Fruit fly (Drosophila melanogaster) whole organism, embryonic: Measurements from ENCODE around the gene CG42342.
A peak's percentile ranks its signal among the peaks of the same experiment; 100 is the strongest.

Experiments
- Aef1 ChIP-seq: fragments of 200-800 bp; sonication (Bioruptor generic); IDR thresholded peaks from 3 replicates; pipeline ENCODE4 v1.3.6; 2022; ENCODE audit warnings: missing biosample characterization, missing genetic modification characterization
- Atf6 ChIP-seq: fragments of 200-800 bp; sonication (Bioruptor generic); IDR thresholded peaks from 2 replicates; pipeline ENCODE4 v1.3.6; 2022; ENCODE audit warnings: missing biosample characterization, missing genetic modification characterization
- CG10654 ChIP-seq: fragments of 200-800 bp; sonication (Bioruptor generic); optimal IDR thresholded peaks from 2 replicates; lab custom pipeline; 2016; ENCODE audit warnings: missing biosample characterization, missing genetic modification characterization
- CG12942 ChIP-seq: fragments of 200-800 bp; sonication (Bioruptor generic); optimal IDR thresholded peaks from 3 replicates; lab custom pipeline; 2016; ENCODE audit warnings: missing biosample characterization, missing genetic modification characterization
- CG13775 ChIP-seq: fragments of 200-800 bp; sonication (Bioruptor generic); optimal IDR thresholded peaks from 3 replicates; lab custom pipeline; 2017; ENCODE audit warnings: missing biosample characterization, mild to moderate bottlenecking, missing genetic modification characterization
- CG15479 ChIP-seq: fragments of 200-800 bp; sonication (Bioruptor generic); optimal IDR thresholded peaks from 3 replicates; lab custom pipeline; 2019; ENCODE audit warnings: missing biosample characterization, mild to moderate bottlenecking, missing genetic modification characterization, moderate library complexity
- CG16815 ChIP-seq: fragments of 200-800 bp; sonication (Bioruptor generic); optimal IDR thresholded peaks from 3 replicates; lab custom pipeline; 2017; ENCODE audit warnings: missing biosample characterization, mild to moderate bottlenecking, missing genetic modification characterization
- CG17328 ChIP-seq: fragments of 200-800 bp; sonication (Bioruptor generic); IDR thresholded peaks from 2 replicates; pipeline ENCODE4 v1.3.6; 2022; ENCODE audit warnings: missing biosample characterization, missing genetic modification characterization
- CG17802 ChIP-seq: fragments of 200-800 bp; sonication (Bioruptor generic); optimal IDR thresholded peaks from 2 replicates; lab custom pipeline; 2018; ENCODE audit warnings: missing biosample characterization, mild to moderate bottlenecking, missing genetic modification characterization, moderate library complexity
- CG2199 ChIP-seq: fragments of 200-800 bp; sonication (Bioruptor generic); IDR thresholded peaks from 3 replicates; pipeline ENCODE4 v1.3.6; 2022; ENCODE audit warnings: missing biosample characterization, missing genetic modification characterization
- CG2875 ChIP-seq: fragments of 200-800 bp; sonication (Bioruptor generic); optimal IDR thresholded peaks from 2 replicates; lab custom pipeline; 2017; ENCODE audit warnings: missing biosample characterization, mild to moderate bottlenecking, missing genetic modification characterization, missing genetic modification reagents
- CG30403 ChIP-seq: fragments of 200-800 bp; sonication (Bioruptor generic); optimal IDR thresholded peaks from 3 replicates; lab custom pipeline; 2016; ENCODE audit warnings: missing biosample characterization, missing genetic modification characterization
- CG32532 ChIP-seq: fragments of 200-800 bp; sonication (Bioruptor generic); IDR thresholded peaks from 2 replicates; pipeline ENCODE4 v1.3.6; 2022; ENCODE audit warnings: missing biosample characterization, missing genetic modification characterization
- CG3281 ChIP-seq: fragments of 200-800 bp; sonication (Bioruptor generic); optimal IDR thresholded peaks from 3 replicates; lab custom pipeline; 2017; ENCODE audit warnings: missing biosample characterization, mild to moderate bottlenecking, missing genetic modification characterization
- CG3838 ChIP-seq: fragments of 200-800 bp; sonication (Bioruptor generic); optimal IDR thresholded peaks from 3 replicates; lab custom pipeline; 2016; ENCODE audit warnings: missing biosample characterization, missing genetic modification characterization
- CG3847 ChIP-seq: fragments of 200-800 bp; sonication (Bioruptor generic); IDR thresholded peaks from 2 replicates; pipeline ENCODE4 v1.3.6; 2022; ENCODE audit warnings: missing biosample characterization, missing genetic modification characterization
- CG4360 ChIP-seq: fragments of 200-800 bp; sonication (Bioruptor generic); IDR thresholded peaks from 2 replicates; pipeline ENCODE4 v1.3.6; 2022; ENCODE audit warnings: missing biosample characterization, missing genetic modification characterization
- CG6689 ChIP-seq: fragments of 200-800 bp; sonication (Bioruptor generic); IDR thresholded peaks from 2 replicates; pipeline ENCODE4 v1.3.6; 2022; ENCODE audit warnings: missing biosample characterization, missing genetic modification characterization
- CG6854 ChIP-seq: fragments of 200-800 bp; sonication (Bioruptor generic); optimal IDR thresholded peaks from 3 replicates; lab custom pipeline; 2017; ENCODE audit warnings: missing biosample characterization, mild to moderate bottlenecking, missing genetic modification characterization
- CG7556 ChIP-seq: fragments of 200-800 bp; sonication (Bioruptor generic); optimal IDR thresholded peaks from 2 replicates; lab custom pipeline; 2017; ENCODE audit warnings: missing biosample characterization, mild to moderate bottlenecking, missing genetic modification characterization
- CG7987 ChIP-seq: fragments of 200-800 bp; sonication (Bioruptor generic); optimal IDR thresholded peaks from 2 replicates; lab custom pipeline; 2018; ENCODE audit warnings: missing biosample characterization, mild to moderate bottlenecking, missing genetic modification characterization, moderate library complexity
- CG9727 ChIP-seq: fragments of 200-800 bp; sonication (Bioruptor generic); optimal IDR thresholded peaks from 3 replicates; lab custom pipeline; 2017; ENCODE audit warnings: missing biosample characterization, mild to moderate bottlenecking, missing genetic modification characterization
- CG9817 ChIP-seq: fragments of 200-800 bp; sonication (Bioruptor generic); optimal IDR thresholded peaks from 2 replicates; lab custom pipeline; 2018; ENCODE audit warnings: missing biosample characterization, mild to moderate bottlenecking, missing genetic modification characterization, moderate library complexity
- Dll ChIP-seq: fragments of 200-800 bp; sonication (Bioruptor generic); IDR thresholded peaks from 4 replicates; pipeline ENCODE4 v1.3.6; 2022; ENCODE audit warnings: missing biosample characterization, missing genetic modification characterization; ENCODE audit not compliant: partially characterized antibody
- Doc2 ChIP-seq: fragments of 200-800 bp; sonication (Bioruptor generic); IDR thresholded peaks from 2 replicates; pipeline ENCODE4 v1.3.6; 2022; ENCODE audit warnings: missing biosample characterization, missing genetic modification characterization
- Poxn ChIP-seq: fragments of 200-800 bp; sonication (Bioruptor generic); IDR thresholded peaks from 2 replicates; pipeline ENCODE4 v1.3.6; 2022; ENCODE audit warnings: missing biosample characterization, missing genetic modification characterization
- Ptx1 ChIP-seq: fragments of 200-800 bp; sonication (Bioruptor generic); IDR thresholded peaks from 2 replicates; pipeline ENCODE4 v1.3.6; 2022; ENCODE audit warnings: missing biosample characterization, missing genetic modification characterization
- ap ChIP-seq: fragments of 200-800 bp; sonication (Bioruptor generic); IDR thresholded peaks from 2 replicates; pipeline ENCODE4 v1.3.6; 2022; ENCODE audit warnings: missing biosample characterization, missing genetic modification characterization
- bbx ChIP-seq: fragments of 200-800 bp; sonication (Bioruptor generic); IDR thresholded peaks from 2 replicates; pipeline ENCODE4 v1.3.6; 2022; ENCODE audit warnings: missing biosample characterization, missing genetic modification characterization; ENCODE audit not compliant: partially characterized antibody
- chn ChIP-seq: fragments of 200-800 bp; sonication (Bioruptor generic); optimal IDR thresholded peaks from 2 replicates; lab custom pipeline; 2016; ENCODE audit warnings: missing biosample characterization, missing genetic modification characterization
- corto ChIP-seq: fragments of 200-800 bp; sonication (Bioruptor generic); optimal IDR thresholded peaks from 2 replicates; lab custom pipeline; 2016; ENCODE audit warnings: missing biosample characterization, mild to moderate bottlenecking, missing genetic modification characterization, moderate library complexity
- crc ChIP-seq: fragments of 200-800 bp; sonication (Bioruptor generic); optimal IDR thresholded peaks from 2 replicates; lab custom pipeline; 2016; ENCODE audit warnings: missing biosample characterization, missing genetic modification characterization
- dimm ChIP-seq: fragments of 200-800 bp; sonication (Bioruptor generic); IDR thresholded peaks from 2 replicates; pipeline ENCODE4 v1.3.6; 2022; ENCODE audit warnings: missing biosample characterization, missing genetic modification characterization
- esg ChIP-seq: fragments of 200-800 bp; sonication (Bioruptor generic); conservative IDR thresholded peaks from 2 replicates; pipeline ENCODE4 v1.3.6; 2022; ENCODE audit warnings: missing biosample characterization, missing genetic modification characterization
- ewg ChIP-seq: fragments of 200-800 bp; sonication (Bioruptor generic); optimal IDR thresholded peaks from 3 replicates; lab custom pipeline; 2017; ENCODE audit warnings: mild to moderate bottlenecking, missing biosample characterization, missing genetic modification reagents, missing genetic modification characterization
- fd64A ChIP-seq: fragments of 200-800 bp; sonication (Bioruptor generic); optimal IDR thresholded peaks from 3 replicates; lab custom pipeline; 2018; ENCODE audit warnings: missing biosample characterization, mild to moderate bottlenecking, missing genetic modification characterization
- fru ChIP-seq: fragments of >200 bp; optimal IDR thresholded peaks from 2 replicates; lab custom pipeline; 2017
- gfzf ChIP-seq: fragments of 200-800 bp; sonication (Bioruptor generic); optimal IDR thresholded peaks from 2 replicates; lab custom pipeline; 2016; ENCODE audit warnings: missing biosample characterization, mild to moderate bottlenecking, missing genetic modification characterization, moderate library complexity
- hbn ChIP-seq: fragments of 200-800 bp; sonication (Bioruptor generic); IDR thresholded peaks from 2 replicates; pipeline ENCODE4 v1.3.6; 2022; ENCODE audit warnings: missing biosample characterization, missing genetic modification characterization; ENCODE audit not compliant: partially characterized antibody
- mirr ChIP-seq: fragments of 200-800 bp; sonication (Bioruptor generic); optimal IDR thresholded peaks from 3 replicates; lab custom pipeline; 2018; ENCODE audit warnings: missing biosample characterization, mild to moderate bottlenecking, missing genetic modification characterization
- mld ChIP-seq: fragments of 200-800 bp; sonication (Bioruptor generic); IDR thresholded peaks from 3 replicates; pipeline ENCODE4 v1.3.6; 2022; ENCODE audit warnings: missing biosample characterization, missing genetic modification characterization; ENCODE audit not compliant: partially characterized antibody
- nerfin-1 ChIP-seq: fragments of 200-800 bp; sonication (Bioruptor generic); optimal IDR thresholded peaks from 3 replicates; lab custom pipeline; 2019; ENCODE audit warnings: missing biosample characterization, mild to moderate bottlenecking, missing genetic modification characterization, moderate library complexity
- onecut ChIP-seq: fragments of 200-800 bp; sonication (Bioruptor generic); IDR thresholded peaks from 2 replicates; pipeline ENCODE4 v1.3.6; 2022; ENCODE audit warnings: missing biosample characterization, missing genetic modification characterization
- sens-2 ChIP-seq: fragments of 200-800 bp; sonication (Bioruptor generic); IDR thresholded peaks from 2 replicates; pipeline ENCODE4 v1.3.6; 2022; ENCODE audit warnings: missing biosample characterization, missing genetic modification characterization
- ssp ChIP-seq: fragments of 200-800 bp; sonication (Bioruptor generic); IDR thresholded peaks from 2 replicates; pipeline ENCODE4 v1.3.6; 2022; ENCODE audit warnings: missing biosample characterization, missing genetic modification characterization
- stwl ChIP-seq: fragments of 200-800 bp; sonication (Bioruptor generic); optimal IDR thresholded peaks from 3 replicates; lab custom pipeline; 2018; ENCODE audit warnings: missing biosample characterization, mild to moderate bottlenecking, missing genetic modification characterization, moderate library complexity
- tll ChIP-seq, 2 experiments: fragments of 200-800 bp in 1 of 2; fragments of >200 bp in 1 of 2; sonication (Bioruptor generic) in 1 of 2; optimal IDR thresholded peaks; 2 replicates each; lab custom pipeline; 2017 to 2019; ENCODE audit warnings: missing biosample characterization in 2 of 2, missing genetic modification characterization in 2 of 2, mild to moderate bottlenecking in 1 of 2, moderate library complexity in 1 of 2
- trh ChIP-seq: fragments of 200-800 bp; sonication (Bioruptor generic); optimal IDR thresholded peaks from 2 replicates; lab custom pipeline; 2016; ENCODE audit warnings: missing biosample characterization, missing genetic modification characterization
- tup ChIP-seq: fragments of 200-800 bp; sonication (Bioruptor generic); optimal IDR thresholded peaks from 2 replicates; lab custom pipeline; 2016; ENCODE audit warnings: missing biosample characterization, mild to moderate bottlenecking, missing genetic modification characterization, moderate library complexity
- unpg ChIP-seq: fragments of 200-800 bp; sonication (Bioruptor generic); optimal IDR thresholded peaks from 3 replicates; lab custom pipeline; 2018; ENCODE audit warnings: missing biosample characterization, mild to moderate bottlenecking, missing genetic modification characterization, moderate library complexity
- wor ChIP-seq: fragments of 200-800 bp; sonication (Bioruptor generic); IDR thresholded peaks from 2 replicates; pipeline ENCODE4 v1.3.6; 2022; ENCODE audit warnings: missing biosample characterization, missing genetic modification characterization

CG42342 gene

dm6 chr3R:16524178-16524577 lies 21.6 kb downstream of the CG42342 start (continued):
- peak; percentile 65 for TF ChIP-seq CG6854 (GFP tag; lab: Kevin White, UChicago)
- no peak for TF ChIP-seq chn
- TF ChIP-seq tup, result no peak
- 0 out of 2 replicates have a peak, but pooled peaks have one; percentile 4 for TF ChIP-seq CG32532 (GFP tag; lab: Robert Waterston, UW)
- peak; percentile 76 for TF ChIP-seq Ptx1 (GFP tag; lab: Robert Waterston, UW)
- TF ChIP-seq crc, result no peak
- peak; percentile 78 for TF ChIP-seq nerfin-1 (tag; lab: Kevin White, UChicago)
- TF ChIP-seq fd64A (GFP tag; lab: Kevin White, UChicago), result no peak
- no peak for TF ChIP-seq CG3838 (GFP tag; lab: Kevin White, UChicago)
- peak; percentile 70 for TF ChIP-seq CG30403
- no peak for TF ChIP-seq hbn (GFP tag; lab: Robert Waterston, UW)
- TF ChIP-seq trh (GFP tag; lab: Kevin White, UChicago), result no peak
- peak; percentile 74 for TF ChIP-seq esg (GFP tag; lab: Robert Waterston, UW)
- TF ChIP-seq CG2875, result peak; percentile 52
- TF ChIP-seq CG13775, result peak; percentile 15
- TF ChIP-seq corto (GFP tag; lab: Kevin White, UChicago), result no peak
- TF ChIP-seq wor (GFP tag; lab: Robert Waterston, UW), result peak; percentile 71
- peak; percentile 77 for TF ChIP-seq CG17802 (tag; lab: Kevin White, UChicago)
- no peak for TF ChIP-seq Doc2 (GFP tag; lab: Robert Waterston, UW)
- TF ChIP-seq CG6689 (GFP tag; lab: Robert Waterston, UW), result peak; percentile 82
- no peak for TF ChIP-seq CG15479 (GFP tag; lab: Kevin White, UChicago)
- TF ChIP-seq unpg (GFP tag; lab: Kevin White, UChicago), result peak; percentile 84
- peak; percentile 49; the same call in 1 of the 2 replicates for TF ChIP-seq CG4360
- TF ChIP-seq CG17328 (GFP tag; lab: Robert Waterston, UW), result peak; percentile 93

DNA sequence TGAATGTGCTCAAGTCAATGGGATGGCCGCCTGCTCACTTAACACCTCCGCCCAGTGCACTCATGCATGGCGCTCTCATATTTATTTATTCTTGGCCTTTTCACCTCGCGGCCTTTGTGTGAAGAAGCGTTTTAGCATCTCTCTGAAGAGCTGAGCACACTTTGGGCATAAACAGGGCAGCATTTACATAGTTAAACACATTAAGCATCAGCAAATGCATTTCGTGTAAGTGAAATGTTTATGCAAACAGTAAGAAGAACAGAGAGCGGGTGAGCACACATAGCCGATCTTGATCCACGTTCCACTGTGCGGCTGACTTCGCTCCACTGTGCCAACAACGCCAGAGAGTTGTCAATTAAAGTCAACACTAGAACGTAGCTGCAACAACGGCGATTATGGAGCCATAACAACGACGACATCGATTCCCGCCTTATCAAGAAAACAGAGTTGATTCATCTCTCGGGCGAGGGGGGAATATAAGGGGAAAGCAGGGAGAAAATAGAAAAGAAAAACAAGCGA lies 22.1 kb downstream of the CG42342 start:
- TF ChIP-seq CG7987 (GFP tag; lab: Kevin White, UChicago) (peak; percentile 50), CG16815 (GFP tag; lab: Kevin White, UChicago) (peak; percentile 53), fru (lab: Kevin White, UChicago) (no peak), tll (GFP tag; optimal IDR thresholded peaks at IDR 0.05; lab: Kevin White, UChicago) (no peak), dimm (GFP tag; lab: Robert Waterston, UW) (no peak), ap (GFP tag; lab: Robert Waterston, UW) (peak; percentile 29; the same call in 1 of the 2 replicates), CG3847 (GFP tag; lab: Robert Waterston, UW) (no peak), CG9727 (GFP tag; lab: Kevin White, UChicago) (peak; percentile 83), gfzf (no peak), Atf6 (GFP tag; lab: Robert Waterston, UW) (no peak), Aef1 (no peak), CG2199 (GFP tag; lab: Robert Waterston, UW) (no peak), CG3281 (no peak), unpg (GFP tag; lab: Kevin White, UChicago) (peak; percentile 42), onecut (peak; percentile 34), fd64A (GFP tag; lab: Kevin White, UChicago) (peak; percentile 81), ssp (GFP tag; lab: Robert Waterston, UW) (peak; percentile 7; the same call in 1 of the 2 replicates), CG12942 (GFP tag; lab: Kevin White, UChicago) (peak; percentile 25), ewg (GFP tag; lab: Kevin White, UChicago) (peak; percentile 24), mld (GFP tag; lab: Robert Waterston, UW) (no peak), Dll (no peak), bbx (no peak), stwl (peak; percentile 65), mirr (GFP tag; lab: Kevin White, UChicago) (no peak), CG10654 (GFP tag; lab: Kevin White, UChicago) (peak; percentile 69), sens-2 (GFP tag; lab: Robert Waterston, UW) (no peak), CG9817 (tag; lab: Kevin White, UChicago) (no peak), Poxn (GFP tag; lab: Robert Waterston, UW) (no peak), CG7556 (GFP tag; lab: Kevin White, UChicago) (peak; percentile 52)
